Fruit fly (Drosophila melanogaster) whole organism, wandering third instar larva: ENCODE results near the gene CG42586.

Source experiments
- CG9705 ChIP-seq: fragments of 200-800 bp; sonication (Bioruptor generic); optimal IDR thresholded peaks from 2 replicates; lab custom pipeline; 2018; ENCODE audit warnings: missing biosample characterization, mild to moderate bottlenecking, missing genetic modification characterization
- fru ChIP-seq: fragments of 200-800 bp; sonication (Bioruptor generic); optimal IDR thresholded peaks from 3 replicates; lab custom pipeline; 2016; ENCODE audit warnings: missing biosample characterization, mild to moderate bottlenecking, missing genetic modification characterization
- tai ChIP-seq: sonication (Bioruptor generic); optimal IDR thresholded peaks from 2 replicates; lab custom pipeline; 2016; ENCODE audit warnings: missing biosample characterization, missing genetic modification characterization

DNA sequence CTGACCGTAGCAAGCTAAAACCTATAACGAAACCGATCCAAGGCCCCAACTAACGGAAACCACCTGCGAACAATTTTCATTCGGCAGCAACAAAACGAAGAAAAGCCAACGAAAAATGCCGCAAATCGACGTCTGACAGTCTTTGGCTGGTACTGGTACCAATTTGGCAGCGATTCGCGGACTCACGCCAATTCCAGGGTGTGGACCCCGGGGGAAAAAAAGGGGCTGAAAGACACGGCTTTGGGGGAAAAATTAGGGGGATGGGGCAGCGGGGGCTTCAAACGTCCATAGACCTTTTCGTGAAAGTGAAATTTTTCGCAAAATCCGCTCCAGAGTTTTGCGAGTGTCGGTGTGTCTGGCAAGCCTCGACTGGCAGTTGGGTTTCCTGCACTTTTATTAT, 48.0 kb downstream of the CG42586 start:
- TF ChIP-seq fru (GFP tag; lab: Kevin White, UChicago) (no peak), tai (GFP tag; lab: Kevin White, UChicago) (no peak), CG9705 (GFP tag; lab: Kevin White, UChicago) (no peak)
